Fruit fly (Drosophila melanogaster) whole organism, embryonic: ENCODE measurements around the gene CG46465.

Source experiments
- CG1529 ChIP-seq: fragments of 200-800 bp; sonication (Bioruptor generic); optimal IDR thresholded peaks from 3 replicates; lab custom pipeline; 2018; ENCODE audit warnings: missing biosample characterization, missing genetic modification characterization
- CG17802 ChIP-seq: fragments of 200-800 bp; sonication (Bioruptor generic); optimal IDR thresholded peaks from 2 replicates; lab custom pipeline; 2018; ENCODE audit warnings: missing biosample characterization, mild to moderate bottlenecking, missing genetic modification characterization, moderate library complexity
- CG7372 ChIP-seq: fragments of 200-800 bp; sonication (Bioruptor generic); IDR thresholded peaks from 2 replicates; pipeline ENCODE4 v1.3.6; 2022; ENCODE audit warnings: missing biosample characterization, missing genetic modification characterization
- bcd ChIP-seq: fragments of 200-800 bp; sonication (Bioruptor generic); optimal IDR thresholded peaks from 2 replicates; lab custom pipeline; 2017; ENCODE audit warnings: missing biosample characterization, mild to moderate bottlenecking, missing genetic modification characterization
- hkb ChIP-seq, 2 experiments: fragments of 200-800 bp in 1 of 2; fragments of >200 bp in 1 of 2; sonication (Bioruptor generic) in 1 of 2; IDR thresholded peaks in 1 of 2; optimal IDR thresholded peaks in 1 of 2; 2 replicates each; pipeline versions ENCODE4 v1.3.6 to Lab custom; 2017 to 2022; ENCODE audit warnings: missing biosample characterization in 1 of 2, missing genetic modification characterization in 1 of 2
- slbo ChIP-seq: fragments of 200-800 bp; sonication (Bioruptor generic); IDR thresholded peaks from 2 replicates; pipeline ENCODE4 v1.3.6; 2022; ENCODE audit warnings: missing biosample characterization, missing genetic modification characterization
- twi ChIP-seq: fragments of 200-800 bp; optimal IDR thresholded peaks from 2 replicates; lab custom pipeline; 2019; ENCODE audit warnings: missing biosample characterization, mild to moderate bottlenecking, missing genetic modification characterization, moderate library complexity
- zen ChIP-seq: fragments of 200-800 bp; sonication (Bioruptor generic); optimal IDR thresholded peaks from 3 replicates; lab custom pipeline; 2018; ENCODE audit warnings: missing biosample characterization, mild to moderate bottlenecking, missing genetic modification characterization, moderate library complexity

dm6 chr2L:18967897-18968296 lies 24.4 kb upstream of the CG46465 start:
- no peak for TF ChIP-seq bcd (GFP tag; lab: Kevin White, UChicago)
- no peak for TF ChIP-seq hkb (optimal IDR thresholded peaks at IDR 0.05; lab: Kevin White, UChicago)
- TF ChIP-seq hkb (GFP tag; IDR thresholded peaks at IDR 0.05; lab: Robert Waterston, UW), result no peak
- no peak for TF ChIP-seq slbo
- no peak for TF ChIP-seq zen
- no peak for TF ChIP-seq twi (tag; lab: Kevin White, UChicago)
- no peak for TF ChIP-seq CG17802 (tag; lab: Kevin White, UChicago)
- no peak for TF ChIP-seq CG7372
- peak; percentile 69 for TF ChIP-seq CG1529 (GFP tag; lab: Kevin White, UChicago)
